Worm (Caenorhabditis elegans) whole organism, L1 larva: Measurements from ENCODE around the gene B0244.7.
A peak's percentile ranks its signal among the peaks of the same experiment; 100 is the strongest.

Source experiments
- C04F5.9 ChIP-seq: sonication (generic microtip); optimal IDR thresholded peaks from 2 replicates; lab custom pipeline; 2016; ENCODE audit warnings: missing genetic modification characterization, missing compliant biosample characterization
- C34B4.2 ChIP-seq: sonication (generic microtip); optimal IDR thresholded peaks from 2 replicates; lab custom pipeline; 2017; ENCODE audit warnings: mild to moderate bottlenecking, missing genetic modification characterization, missing compliant biosample characterization
- Y116A8C.19 ChIP-seq: sonication (generic microtip); optimal IDR thresholded peaks from 2 replicates; lab custom pipeline; 2016; ENCODE audit warnings: missing compliant biosample characterization, missing genetic modification characterization, borderline replicate concordance
- blmp-1 ChIP-seq: fragments of 150-350 bp; optimal IDR thresholded peaks from 2 replicates; lab custom pipeline; 2014; ENCODE audit warnings: missing biosample characterization, missing genetic modification characterization
- ceh-8 ChIP-seq: fragments of 200-800 bp; sonication (Bioruptor generic); optimal IDR thresholded peaks from 2 replicates; lab custom pipeline; 2018; ENCODE audit warnings: mild to moderate bottlenecking, missing genetic modification characterization, moderate library complexity, missing compliant biosample characterization
- ceh-90 ChIP-seq: sonication (generic microtip); optimal IDR thresholded peaks from 2 replicates; lab custom pipeline; 2016; ENCODE audit warnings: missing genetic modification characterization, missing compliant biosample characterization
- ces-1 ChIP-seq: fragments of 150-350 bp; optimal IDR thresholded peaks from 2 replicates; lab custom pipeline; 2014; ENCODE audit warnings: missing biosample characterization, missing genetic modification reagents, missing genetic modification characterization
- dpl-1 ChIP-seq, 3 experiments: fragments of 150-350 bp in 2 of 3; sonication (generic microtip) in 1 of 3; optimal IDR thresholded peaks; 2 replicates each; lab custom pipeline; 2014 to 2017; ENCODE audit warnings: missing biosample characterization in 3 of 3, missing genetic modification characterization in 3 of 3, missing genetic modification reagents in 3 of 3
- dsc-1 ChIP-seq: sonication (generic microtip); optimal IDR thresholded peaks from 2 replicates; lab custom pipeline; 2016; ENCODE audit warnings: mild to moderate bottlenecking, missing genetic modification characterization, missing compliant biosample characterization
- efl-1 ChIP-seq, 4 experiments: fragments of 150-350 bp; optimal IDR thresholded peaks in 3 of 4; peaks in 1 of 4; 1 replicate in 1 of 4; 2 replicates in 3 of 4; lab custom pipeline; 2014; ENCODE audit warnings: missing biosample characterization in 2 of 4, missing genetic modification characterization in 2 of 4, missing genetic modification reagents in 2 of 4
- efl-3 ChIP-seq: fragments of 200-800 bp; sonication (Bioruptor generic); optimal IDR thresholded peaks from 2 replicates; lab custom pipeline; 2018; ENCODE audit warnings: mild to moderate bottlenecking, missing genetic modification characterization, missing compliant biosample characterization
- egl-13 ChIP-seq: sonication (generic microtip); optimal IDR thresholded peaks from 2 replicates; lab custom pipeline; 2016; ENCODE audit warnings: missing genotype, missing genetic modification reagents, missing genetic modification characterization, missing compliant biosample characterization
- egl-27 ChIP-seq, 2 experiments: fragments of 150-350 bp in 1 of 2; sonication (generic microtip); optimal IDR thresholded peaks; 3 replicates each; lab custom pipeline; 2017 to 2018; ENCODE audit warnings: missing biosample characterization in 2 of 2, missing genetic modification characterization in 2 of 2, missing genetic modification reagents in 2 of 2
- ets-5 ChIP-seq: fragments of 200-800 bp; sonication (Bioruptor generic); IDR thresholded peaks from 2 replicates; pipeline ENCODE4 v1.3.6; 2022; ENCODE audit warnings: missing genetic modification characterization, missing compliant biosample characterization
- fkh-10 ChIP-seq: sonication (generic microtip); optimal IDR thresholded peaks from 2 replicates; lab custom pipeline; 2017; ENCODE audit warnings: missing biosample characterization, missing genetic modification reagents, missing genetic modification characterization
- fkh-4 ChIP-seq: sonication (generic microtip); optimal IDR thresholded peaks from 2 replicates; lab custom pipeline; 2016; ENCODE audit warnings: missing compliant biosample characterization, missing genetic modification characterization, borderline replicate concordance
- fkh-8 ChIP-seq: sonication (generic microtip); optimal IDR thresholded peaks from 2 replicates; lab custom pipeline; 2016; ENCODE audit warnings: mild to moderate bottlenecking, missing genetic modification characterization, missing compliant biosample characterization
- fos-1 ChIP-seq: fragments of 150-350 bp; optimal IDR thresholded peaks from 2 replicates; lab custom pipeline; 2014; ENCODE audit warnings: missing biosample characterization, missing genetic modification characterization
- hlh-4 ChIP-seq: sonication (generic microtip); optimal IDR thresholded peaks from 2 replicates; lab custom pipeline; 2016; ENCODE audit warnings: mild to moderate bottlenecking, missing genetic modification characterization, missing compliant biosample characterization
- isw-1 ChIP-seq: fragments of 200-800 bp; sonication (Bioruptor generic); IDR thresholded peaks from 2 replicates; pipeline ENCODE4 v1.3.6; 2022; ENCODE audit warnings: missing genetic modification characterization, missing compliant biosample characterization
- lin-14 ChIP-seq: fragments of 200-800 bp; sonication (Bioruptor generic); optimal IDR thresholded peaks from 2 replicates; lab custom pipeline; 2018; ENCODE audit warnings: mild to moderate bottlenecking, missing genetic modification characterization, moderate library complexity, missing compliant biosample characterization
- lin-35 ChIP-seq, 2 experiments: fragments of 150-350 bp; optimal IDR thresholded peaks; 2 replicates each; lab custom pipeline; 2014; ENCODE audit warnings: missing biosample characterization in 2 of 2, missing genetic modification characterization in 2 of 2, missing genetic modification reagents in 2 of 2
- lin-39 ChIP-seq: fragments of 150-350 bp; optimal IDR thresholded peaks from 2 replicates; lab custom pipeline; 2014; ENCODE audit warnings: missing biosample characterization, missing genetic modification reagents, missing genetic modification characterization
- lir-3 ChIP-seq: sonication (generic microtip); optimal IDR thresholded peaks from 2 replicates; lab custom pipeline; 2016; ENCODE audit warnings: mild to moderate bottlenecking, missing genetic modification characterization, moderate library complexity, missing compliant biosample characterization; ENCODE audit not compliant: poor library complexity
- lsy-2 ChIP-seq, 2 experiments: fragments of 150-350 bp; optimal IDR thresholded peaks; 2 replicates each; lab custom pipeline; 2014; ENCODE audit warnings: missing biosample characterization in 2 of 2, missing genetic modification characterization in 2 of 2
- mab-9 ChIP-seq: fragments of 200-800 bp; sonication (Bioruptor generic); IDR thresholded peaks from 2 replicates; pipeline ENCODE4 v1.3.6; 2022; ENCODE audit warnings: missing genetic modification reagents, missing genetic modification characterization, missing compliant biosample characterization
- mdl-1 ChIP-seq, 2 experiments: fragments of 150-350 bp; optimal IDR thresholded peaks; 2 replicates each; lab custom pipeline; 2014 to 2017; ENCODE audit warnings: missing biosample characterization in 2 of 2, missing genetic modification characterization in 2 of 2, inconsistent platforms in 1 of 2
- mef-2 ChIP-seq: fragments of 150-350 bp; optimal IDR thresholded peaks from 2 replicates; lab custom pipeline; 2014; ENCODE audit warnings: missing biosample characterization, missing genetic modification characterization
- nhr-12 ChIP-seq: sonication (generic microtip); optimal IDR thresholded peaks from 2 replicates; lab custom pipeline; 2017; ENCODE audit warnings: missing biosample characterization, missing genetic modification characterization
- nhr-19 ChIP-seq: fragments of 200-800 bp; sonication (Bioruptor generic); conservative IDR thresholded peaks from 2 replicates; pipeline ENCODE4 v1.3.6; 2022; ENCODE audit warnings: missing genetic modification characterization, missing compliant biosample characterization
- nhr-20 ChIP-seq: sonication (generic microtip); optimal IDR thresholded peaks from 2 replicates; lab custom pipeline; 2016; ENCODE audit warnings: mild to moderate bottlenecking, missing genetic modification characterization, missing compliant biosample characterization
- nhr-237 ChIP-seq: fragments of 150-350 bp; optimal IDR thresholded peaks from 2 replicates; lab custom pipeline; 2014; ENCODE audit warnings: missing biosample characterization, missing genetic modification characterization
- nhr-28 ChIP-seq: fragments of 150-350 bp; optimal IDR thresholded peaks from 2 replicates; lab custom pipeline; 2014; ENCODE audit warnings: missing biosample characterization, missing genetic modification characterization
- nhr-47 ChIP-seq: sonication (generic microtip); optimal IDR thresholded peaks from 2 replicates; lab custom pipeline; 2016; ENCODE audit warnings: mild to moderate bottlenecking, missing genetic modification characterization, moderate library complexity, missing compliant biosample characterization
- nhr-71 ChIP-seq: sonication (generic microtip); optimal IDR thresholded peaks from 2 replicates; lab custom pipeline; 2016; ENCODE audit warnings: mild to moderate bottlenecking, missing genetic modification characterization, moderate library complexity, missing compliant biosample characterization
- nhr-77 ChIP-seq: fragments of 150-350 bp; optimal IDR thresholded peaks from 2 replicates; lab custom pipeline; 2014; ENCODE audit warnings: missing biosample characterization, missing genetic modification characterization
- nhr-85 ChIP-seq: sonication (generic microtip); peaks from one replicate; lab custom pipeline; 2016; ENCODE audit warnings: missing genetic modification characterization, inconsistent platforms, missing compliant biosample characterization
- nhr-90 ChIP-seq: sonication (generic microtip); optimal IDR thresholded peaks from 2 replicates; lab custom pipeline; 2016; ENCODE audit warnings: mild to moderate bottlenecking, missing genetic modification characterization, missing compliant biosample characterization; ENCODE audit not compliant: poor library complexity
- pag-3 ChIP-seq: sonication (generic microtip); optimal IDR thresholded peaks from 2 replicates; lab custom pipeline; 2017; ENCODE audit warnings: missing genetic modification characterization, mild to moderate bottlenecking, missing compliant biosample characterization, antibody characterized with exemption, borderline replicate concordance; ENCODE audit not compliant: insufficient read depth
- pax-3 ChIP-seq: fragments of 200-800 bp; sonication (Bioruptor generic); optimal IDR thresholded peaks from 2 replicates; lab custom pipeline; 2018; ENCODE audit warnings: mild to moderate bottlenecking, missing genetic modification characterization, moderate library complexity, missing compliant biosample characterization
- rnt-1 ChIP-seq: sonication (generic microtip); optimal IDR thresholded peaks from 2 replicates; lab custom pipeline; 2016; ENCODE audit warnings: mild to moderate bottlenecking, missing genetic modification characterization, moderate library complexity, missing compliant biosample characterization
- sox-4 ChIP-seq: sonication (generic microtip); optimal IDR thresholded peaks from 2 replicates; lab custom pipeline; 2016; ENCODE audit warnings: missing genetic modification characterization, missing compliant biosample characterization
- sup-37 ChIP-seq: fragments of 200-800 bp; sonication (Bioruptor generic); optimal IDR thresholded peaks from 2 replicates; lab custom pipeline; 2018; ENCODE audit warnings: mild to moderate bottlenecking, missing genetic modification characterization, missing compliant biosample characterization
- swsn-7 ChIP-seq: sonication (generic microtip); optimal IDR thresholded peaks from 2 replicates; lab custom pipeline; 2016; ENCODE audit warnings: missing genetic modification characterization, missing compliant biosample characterization
- unc-130 ChIP-seq: fragments of 150-350 bp; optimal IDR thresholded peaks from 2 replicates; lab custom pipeline; 2017; ENCODE audit warnings: missing biosample characterization, missing genetic modification characterization, inconsistent platforms
- unc-62 ChIP-seq: fragments of 150-350 bp; optimal IDR thresholded peaks from 2 replicates; lab custom pipeline; 2014; ENCODE audit warnings: missing biosample characterization, missing genetic modification reagents, missing genetic modification characterization
- unc-86 ChIP-seq: sonication (generic microtip); optimal IDR thresholded peaks from 2 replicates; lab custom pipeline; 2016; ENCODE audit warnings: missing genetic modification characterization, missing compliant biosample characterization
- zag-1 ChIP-seq: fragments of 150-350 bp; optimal IDR thresholded peaks from 2 replicates; lab custom pipeline; 2014; ENCODE audit warnings: missing biosample characterization, missing genetic modification characterization
- ztf-11 ChIP-seq, 2 experiments: sonication (generic microtip); optimal IDR thresholded peaks; 2 replicates each; lab custom pipeline; 2016 to 2017; ENCODE audit warnings: missing genetic modification characterization in 2 of 2, missing biosample characterization in 1 of 2, missing compliant biosample characterization in 1 of 2

B0244.7 gene

ce11 chrIII:5721488-5721887 is 9.8 kb upstream of the B0244.7 start:
- TF ChIP-seq efl-3 (GFP tag; lab: Kevin White, UChicago) (no peak), blmp-1 (tag; lab: Kevin White, UChicago) (peak; percentile 21)

- TF ChIP-seq fos-1 (tag; lab: Kevin White, UChicago) (peak; percentile 28), C34B4.2 (no peak), mab-9 (GFP tag; lab: Robert Waterston, UW) (peak; percentile 60), lin-35 (GFP tag; optimal IDR thresholded peaks at IDR 0.05; lab: Kevin White, UChicago) (peak; percentile 86 to 92), egl-13 (tag; lab: Kevin White, UChicago) (peak; percentile 80), fkh-10 (GFP tag; lab: Kevin White, UChicago) (peak; percentile 34), nhr-47 (peak; percentile 88), sup-37 (GFP tag; lab: Kevin White, UChicago) (peak; percentile 52), mef-2 (tag; lab: Kevin White, UChicago) (no peak), ztf-11 (tag; optimal IDR thresholded peaks at IDR 0.05; lab: Kevin White, UChicago) (peak in 1 of 2 experiments; percentile 88), ceh-8 (peak; percentile 13), lsy-2 (tag; optimal IDR thresholded peaks at IDR 0.05; lab: Kevin White, UChicago) (peak; percentile 73 to 76), swsn-7 (tag; lab: Kevin White, UChicago) (peak; percentile 78), nhr-20 (tag; lab: Kevin White, UChicago) (peak; percentile 85), ces-1 (no peak), nhr-237 (tag; lab: Kevin White, UChicago) (no peak), isw-1 (GFP tag; lab: Robert Waterston, UW) (peak; percentile 54), pag-3 (tag; lab: Kevin White, UChicago) (peak; percentile 69), nhr-77 (tag; lab: Kevin White, UChicago) (peak; percentile 22), efl-1 (optimal IDR thresholded peaks at IDR 0.05; lab: Kevin White, UChicago) (peak; percentile 91 to 93), efl-1 (GFP tag; optimal IDR thresholded peaks at IDR 0.05 in 1 of 2; lab: Kevin White, UChicago) (peak; percentile 90 to 99), lin-14 (GFP tag; lab: Kevin White, UChicago) (peak; percentile 77), unc-86 (tag; lab: Kevin White, UChicago) (peak; percentile 55), dsc-1 (tag; lab: Kevin White, UChicago) (peak; percentile 92), unc-130 (peak; percentile 71), egl-27 (tag; optimal IDR thresholded peaks at IDR 0.05; lab: Kevin White, UChicago) (no peak), lin-39 (peak; percentile 34), ets-5 (GFP tag; lab: Robert Waterston, UW) (no peak), nhr-71 (tag; lab: Kevin White, UChicago) (peak; percentile 91), nhr-90 (tag; lab: Kevin White, UChicago) (peak; percentile 93), lir-3 (tag; lab: Kevin White, UChicago) (peak; percentile 94), ceh-90 (tag; lab: Kevin White, UChicago) (peak; percentile 94), nhr-19 (GFP tag; lab: Robert Waterston, UW) (peak; percentile 85), pax-3 (tag; lab: Kevin White, UChicago) (peak; percentile 86), hlh-4 (tag; lab: Kevin White, UChicago) (peak; percentile 13), nhr-85 (peak; percentile 89), sox-4 (tag; lab: Kevin White, UChicago) (peak; percentile 93), unc-62 (GFP tag; lab: Kevin White, UChicago) (no peak), nhr-12 (tag; lab: Kevin White, UChicago) (no peak), fkh-4 (peak; percentile 93), fkh-8 (peak; percentile 55), rnt-1 (tag; lab: Kevin White, UChicago) (peak; percentile 98), zag-1 (tag; lab: Kevin White, UChicago) (no peak), Y116A8C.19 (tag; lab: Kevin White, UChicago) (peak; percentile 68), nhr-28 (tag; lab: Kevin White, UChicago) (no peak), dpl-1 (GFP tag; optimal IDR thresholded peaks at IDR 0.05; lab: Kevin White, UChicago) (peak; percentile 81 to 91 (median 90)), blmp-1 (tag; lab: Kevin White, UChicago) (no peak), mdl-1 (tag; optimal IDR thresholded peaks at IDR 0.05; lab: Kevin White, UChicago) (peak in 1 of 2 experiments; percentile 21), C04F5.9 (tag; lab: Kevin White, UChicago) (peak; percentile 79)
Measured at ce11 chrIII:5721888-5722287, 9.4 kb upstream of the B0244.7 start.
